Fruit fly (Drosophila melanogaster): ENCODE results near the gene CG2975.

The CG2975 gene

dm6 chr2L:2885503-2886225, 45.7 kb downstream of the CG2975 start, which contains the start of the genes NTPase and lilli (continued):
- peak; percentile 25 for TF ChIP-seq stwl (tag; optimal IDR thresholded peaks at IDR 0.05)
- TF ChIP-seq CG9817 (tag; optimal IDR thresholded peaks at IDR 0.05), result no peak
- peak; percentile 15 for TF ChIP-seq CG11504 (tag; optimal IDR thresholded peaks at IDR 0.05)
- no peak for TF ChIP-seq Fer2 (tag; optimal IDR thresholded peaks at IDR 0.05)
- no peak for TF ChIP-seq CG13296 (GFP tag; optimal IDR thresholded peaks at IDR 0.05)
- peak; percentile 52 for TF ChIP-seq CG8089 (GFP tag; optimal IDR thresholded peaks at IDR 0.05)
- peak; percentile 24; the same call in 1 of the 2 replicates for TF ChIP-seq cas (GFP tag; IDR thresholded peaks at IDR 0.05)
- peak; percentile 73; the same call in 2 of the 3 replicates for TF ChIP-seq CG34422 (GFP tag; IDR thresholded peaks at IDR 0.05)
- TF ChIP-seq CG3281 (GFP tag; optimal IDR thresholded peaks at IDR 0.05), result no peak
- no peak for TF ChIP-seq CG6254 (GFP tag; optimal IDR thresholded peaks at IDR 0.05)
- peak; percentile 74 for TF ChIP-seq HLH54F (GFP tag; optimal IDR thresholded peaks at IDR 0.05)
- no peak for TF ChIP-seq CG17912 (GFP tag; optimal IDR thresholded peaks at IDR 0.05)
- TF ChIP-seq CG18764 (GFP tag; optimal IDR thresholded peaks at IDR 0.05), result peak; percentile 72
- no peak for TF ChIP-seq Mrtf (GFP tag; IDR thresholded peaks at IDR 0.05)
- no peak for TF ChIP-seq caup (GFP tag; optimal IDR thresholded peaks at IDR 0.05; ENCODE audit: severe bottlenecking)
- peak; percentile 80 for TF ChIP-seq Side (GFP tag; optimal IDR thresholded peaks at IDR 0.05)
- TF ChIP-seq zfh2 (GFP tag; optimal IDR thresholded peaks at IDR 0.05), result peak; percentile 72
- TF ChIP-seq tin (GFP tag; optimal IDR thresholded peaks at IDR 0.05), result peak; percentile 63
- peak; percentile 32 for TF ChIP-seq Hmr (GFP tag; optimal IDR thresholded peaks at IDR 0.05)
- TF ChIP-seq CG14710 (tag; optimal IDR thresholded peaks at IDR 0.05), result peak; percentile 34
- peak; percentile 44 for TF ChIP-seq CG11085 (GFP tag; IDR thresholded peaks at IDR 0.05)
- no peak for TF ChIP-seq CG34376 (GFP tag; optimal IDR thresholded peaks at IDR 0.05)
- no peak for TF ChIP-seq nau (GFP tag; optimal IDR thresholded peaks at IDR 0.05)
- peak; percentile 48 for TF ChIP-seq E2f1 (GFP tag; IDR thresholded peaks at IDR 0.05)
- TF ChIP-seq CG14860 (GFP tag; IDR thresholded peaks at IDR 0.05; ENCODE audit: partially characterized antibody), result peak; percentile 87
- no peak for TF ChIP-seq Sry-β (GFP tag; optimal IDR thresholded peaks at IDR 0.05)
- no peak for TF ChIP-seq Ravus (GFP tag; IDR thresholded peaks at IDR 0.05)
- TF ChIP-seq CG18599 (GFP tag; optimal IDR thresholded peaks at IDR 0.05), result peak; percentile 52
- no peak for TF ChIP-seq grau (tag; optimal IDR thresholded peaks at IDR 0.05)
- TF ChIP-seq twi (tag; optimal IDR thresholded peaks at IDR 0.05), result no peak
- peak; percentile 77 for TF ChIP-seq tio (GFP tag; optimal IDR thresholded peaks at IDR 0.05)
- TF ChIP-seq CG3065 (GFP tag; optimal IDR thresholded peaks at IDR 0.05), result peak; percentile 22
- TF ChIP-seq so (GFP tag; IDR thresholded peaks at IDR 0.05), result 0 out of 3 replicates have a peak, but pooled peaks have one; percentile 40
- TF ChIP-seq stc (GFP tag; IDR thresholded peaks at IDR 0.05), result 0 out of 2 replicates have a peak, but pooled peaks have one; percentile 16
- TF ChIP-seq ssp (GFP tag; IDR thresholded peaks at IDR 0.05), result peak; percentile 56
- no peak for TF ChIP-seq CG15073 (GFP tag; optimal IDR thresholded peaks at IDR 0.05)
- no peak for TF ChIP-seq CG10979 (tag; optimal IDR thresholded peaks at IDR 0.05)
- no peak for TF ChIP-seq CG3838 (GFP tag; optimal IDR thresholded peaks at IDR 0.05)
- peak; percentile 76 for TF ChIP-seq CG30403 (GFP tag; optimal IDR thresholded peaks at IDR 0.05)
- TF ChIP-seq ems (GFP tag; optimal IDR thresholded peaks at IDR 0.05), result peak; percentile 71
- no peak for TF ChIP-seq H15 (GFP tag; IDR thresholded peaks at IDR 0.05)
- TF ChIP-seq CG3163 (GFP tag; optimal IDR thresholded peaks at IDR 0.05), result peak; percentile 61
- TF ChIP-seq CG10565 (GFP tag; optimal IDR thresholded peaks at IDR 0.05), result peak; percentile 5
- no peak for TF ChIP-seq TFAM (GFP tag; optimal IDR thresholded peaks at IDR 0.05)
- TF ChIP-seq Ssrp (tag; optimal IDR thresholded peaks at IDR 0.05), result peak; percentile 26
- peak; percentile 43 for TF ChIP-seq trem (tag; optimal IDR thresholded peaks at IDR 0.05)
- peak; percentile 62 for TF ChIP-seq crc (GFP tag; optimal IDR thresholded peaks at IDR 0.05)
- peak; percentile 51; the same call in 1 of the 2 replicates for TF ChIP-seq CG11696 (GFP tag; IDR thresholded peaks at IDR 0.05)
- TF ChIP-seq zen (tag; optimal IDR thresholded peaks at IDR 0.05), result peak; percentile 59

All from whole organism, embryonic.